Fruit fly (Drosophila melanogaster): Measurements from ENCODE around the gene indra.
A peak's percentile ranks its signal among the peaks of the same experiment; 100 is the strongest.

The indra gene

dm6 chr3L:1324818-1325625 lies 17.2 kb downstream of the indra start (continued):
- TF ChIP-seq ftz-f1 (GFP tag; optimal IDR thresholded peaks at IDR 0.05) (no peak), tll (GFP tag; optimal IDR thresholded peaks at IDR 0.05) (no peak), CG5953 (GFP tag; IDR thresholded peaks at IDR 0.05) (no peak), phol (tag; optimal IDR thresholded peaks at IDR 0.05) (no peak), CG34376 (GFP tag; optimal IDR thresholded peaks at IDR 0.05) (peak; percentile 89), CG43689 (GFP tag; IDR thresholded peaks at IDR 0.05) (no peak), CG9215 (GFP tag; IDR thresholded peaks at IDR 0.05) (0 out of 2 replicates have a peak, but pooled peaks have one; percentile 11), PHDP (tag; optimal IDR thresholded peaks at IDR 0.05) (no peak), disco-r (GFP tag; optimal IDR thresholded peaks at IDR 0.05) (no peak), CG17385 (GFP tag; optimal IDR thresholded peaks at IDR 0.05) (no peak), Asciz (GFP tag; optimal IDR thresholded peaks at IDR 0.05) (no peak), CG3847 (GFP tag; IDR thresholded peaks at IDR 0.05) (no peak), fd102C (GFP tag; optimal IDR thresholded peaks at IDR 0.05) (no peak), GATAe (GFP tag; conservative IDR thresholded peaks at IDR 0.05) (peak; percentile 84), rib (GFP tag; IDR thresholded peaks at IDR 0.05) (peak; percentile 43; the same call in 1 of the 2 replicates), sqz (GFP tag; optimal IDR thresholded peaks at IDR 0.05) (no peak), Mrtf (GFP tag; IDR thresholded peaks at IDR 0.05) (no peak), HmgZ (tag; optimal IDR thresholded peaks at IDR 0.05) (peak; percentile 8), fu2 (GFP tag; optimal IDR thresholded peaks at IDR 0.05) (no peak), Spps (tag; optimal IDR thresholded peaks at IDR 0.05) (no peak), knrl (GFP tag; IDR thresholded peaks at IDR 0.05; ENCODE audit: partially characterized antibody) (no peak), CG16779 (GFP tag; IDR thresholded peaks at IDR 0.05) (no peak)

dm6 chr3L:1323136-1323535 lies 19.1 kb downstream of the indra start:
- no peak for TF ChIP-seq rib (GFP tag; IDR thresholded peaks at IDR 0.05)
- peak; percentile 58 for TF ChIP-seq CG9609 (GFP tag; optimal IDR thresholded peaks at IDR 0.05)
- TF ChIP-seq chm (GFP tag; IDR thresholded peaks at IDR 0.05): peak; percentile 54; the same call in 1 of the 2 replicates
- TF ChIP-seq CG2678 (tag; optimal IDR thresholded peaks at IDR 0.05): peak; percentile 76
- TF ChIP-seq Antp (GFP tag; optimal IDR thresholded peaks at IDR 0.05): peak; percentile 81
- TF ChIP-seq CG3281 (GFP tag; optimal IDR thresholded peaks at IDR 0.05): no peak
- peak; percentile 51 for TF ChIP-seq fu2 (GFP tag; optimal IDR thresholded peaks at IDR 0.05)
- TF ChIP-seq Doc3 (GFP tag; IDR thresholded peaks at IDR 0.05; ENCODE audit: partially characterized antibody): no peak
- peak; percentile 27 for TF ChIP-seq CG3065 (GFP tag; optimal IDR thresholded peaks at IDR 0.05)
- no peak for TF ChIP-seq CG6175 (GFP tag; IDR thresholded peaks at IDR 0.05)
- TF ChIP-seq CG10274 (GFP tag; optimal IDR thresholded peaks at IDR 0.05): no peak
- peak; percentile 62 for TF ChIP-seq onecut (GFP tag; IDR thresholded peaks at IDR 0.05)
- peak; percentile 40; the same call in 1 of the 2 replicates for TF ChIP-seq CG14441 (GFP tag; IDR thresholded peaks at IDR 0.05)
- TF ChIP-seq cad (GFP tag; optimal IDR thresholded peaks at IDR 0.05): no peak
- no peak for TF ChIP-seq knrl (GFP tag; IDR thresholded peaks at IDR 0.05; ENCODE audit: partially characterized antibody)
- TF ChIP-seq bbx (GFP tag; IDR thresholded peaks at IDR 0.05; ENCODE audit: partially characterized antibody): no peak
- peak; percentile 72 for TF ChIP-seq CG6689 (GFP tag; IDR thresholded peaks at IDR 0.05)
- no peak for TF ChIP-seq CG17612 (GFP tag; IDR thresholded peaks at IDR 0.05)
- TF ChIP-seq ewg (GFP tag; optimal IDR thresholded peaks at IDR 0.05): peak; percentile 56
- no peak for TF ChIP-seq CG12299 (tag; optimal IDR thresholded peaks at IDR 0.05)
- peak; percentile 33 for TF ChIP-seq HmgZ (tag; optimal IDR thresholded peaks at IDR 0.05)
- TF ChIP-seq lab (GFP tag; optimal IDR thresholded peaks at IDR 0.05): peak; percentile 34
- no peak for TF ChIP-seq CG11560 (tag; IDR thresholded peaks at IDR 0.05)
- TF ChIP-seq h (optimal IDR thresholded peaks at IDR 0.05): no peak
- peak; percentile 47; the same call in 1 of the 2 replicates for TF ChIP-seq E2f2 (GFP tag; IDR thresholded peaks at IDR 0.05)
- TF ChIP-seq CG9727 (GFP tag; optimal IDR thresholded peaks at IDR 0.05): peak; percentile 34
- TF ChIP-seq fd96Cb (tag; optimal IDR thresholded peaks at IDR 0.05): peak; percentile 76
- no peak for TF ChIP-seq Sox102F (GFP tag; optimal IDR thresholded peaks at IDR 0.05)
- TF ChIP-seq p53 (GFP tag; optimal IDR thresholded peaks at IDR 0.05): peak; percentile 4
- peak; percentile 79 to 87 for TF ChIP-seq chif (GFP tag; optimal IDR thresholded peaks at IDR 0.05)
- TF ChIP-seq kah (GFP tag; optimal IDR thresholded peaks at IDR 0.05): no peak

All from whole organism, embryonic.